Worm (Caenorhabditis elegans): ENCODE measurements around the gene kmo-2.

DNA sequence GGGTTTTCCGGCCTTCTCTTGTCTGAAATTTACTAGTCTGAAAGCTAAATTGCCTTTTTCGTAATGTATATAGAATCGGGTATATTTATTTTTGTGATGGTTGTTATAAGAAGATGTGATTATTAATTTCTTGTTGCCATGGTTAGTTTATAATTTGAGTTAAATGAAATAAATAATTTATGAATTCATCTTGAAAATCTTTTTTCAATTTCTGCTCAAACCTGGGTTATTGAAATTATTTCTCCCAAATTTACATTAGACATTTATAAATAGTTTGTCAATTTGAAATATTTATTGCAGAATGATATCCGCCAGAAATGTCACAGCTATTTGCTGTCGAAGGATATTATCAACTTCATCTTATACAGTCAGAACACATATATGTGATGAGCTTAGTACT is 19.9 kb downstream of the kmo-2 start, which contains the start of gene dars-2:
- TF ChIP-seq T07F8.4 (tag; optimal IDR thresholded peaks at IDR 0.05): no peak
- no peak for TF ChIP-seq lin-35 (GFP tag; optimal IDR thresholded peaks at IDR 0.05)
- no peak for TF ChIP-seq ztf-18 (tag; optimal IDR thresholded peaks at IDR 0.05)
- no peak for TF ChIP-seq atf-7 (tag; optimal IDR thresholded peaks at IDR 0.05)
- TF ChIP-seq F37B4.10 (GFP tag; IDR thresholded peaks at IDR 0.05): no peak
